Fruit fly (Drosophila melanogaster) whole organism, embryonic: ENCODE results near the gene BOD1.
A peak's percentile ranks its signal among the peaks of the same experiment; 100 is the strongest.

ENCODE experiments used
- CG1024 ChIP-seq: fragments of 200-800 bp; sonication (Bioruptor generic); IDR thresholded peaks from 2 replicates; pipeline ENCODE4 v1.3.6; 2022; ENCODE audit warnings: missing biosample characterization, missing genetic modification characterization
- CG13424 ChIP-seq: fragments of 200-800 bp; sonication (Bioruptor generic); optimal IDR thresholded peaks from 2 replicates; lab custom pipeline; 2019; ENCODE audit warnings: missing biosample characterization, mild to moderate bottlenecking, missing genetic modification characterization, moderate library complexity
- CG13775 ChIP-seq: fragments of 200-800 bp; sonication (Bioruptor generic); optimal IDR thresholded peaks from 3 replicates; lab custom pipeline; 2017; ENCODE audit warnings: missing biosample characterization, mild to moderate bottlenecking, missing genetic modification characterization
- CG14441 ChIP-seq: fragments of 200-800 bp; sonication (Bioruptor generic); IDR thresholded peaks from 2 replicates; pipeline ENCODE4 v1.3.6; 2022; ENCODE audit warnings: missing biosample characterization, missing genetic modification characterization
- CG1602 ChIP-seq: fragments of 200-800 bp; sonication (Bioruptor generic); optimal IDR thresholded peaks from 3 replicates; lab custom pipeline; 2016; ENCODE audit warnings: missing biosample characterization, missing genetic modification characterization
- CG17361 ChIP-seq: fragments of 200-800 bp; sonication (Bioruptor generic); IDR thresholded peaks from 3 replicates; pipeline ENCODE4 v1.3.6; 2022; ENCODE audit warnings: missing biosample characterization, missing genetic modification characterization
- CG18011 ChIP-seq: fragments of 200-800 bp; sonication (Bioruptor generic); optimal IDR thresholded peaks from 2 replicates; lab custom pipeline; 2017; ENCODE audit warnings: missing biosample characterization, missing genetic modification characterization, mild to moderate bottlenecking, moderate library complexity, missing genotype
- CG2116 ChIP-seq: fragments of 200-800 bp; sonication (Bioruptor generic); optimal IDR thresholded peaks from 3 replicates; lab custom pipeline; 2018; ENCODE audit warnings: missing biosample characterization, mild to moderate bottlenecking, missing genetic modification characterization
- CG3065 ChIP-seq: fragments of 200-800 bp; sonication (Bioruptor generic); optimal IDR thresholded peaks from 2 replicates; lab custom pipeline; 2016; ENCODE audit warnings: missing biosample characterization, missing genetic modification characterization
- CG3726 ChIP-seq: fragments of 200-800 bp; sonication (Bioruptor generic); IDR thresholded peaks from 3 replicates; pipeline ENCODE4, ENCODE4 v1.3.6; 2022; ENCODE audit warnings: missing biosample characterization, missing genetic modification characterization
- CG6175 ChIP-seq: fragments of 200-800 bp; sonication (Bioruptor generic); IDR thresholded peaks from 3 replicates; pipeline ENCODE4 v1.3.6; 2022; ENCODE audit warnings: missing biosample characterization, missing genetic modification characterization
- CG6272 ChIP-seq: fragments of 200-800 bp; sonication (Bioruptor generic); IDR thresholded peaks from 2 replicates; pipeline ENCODE4 v1.3.6; 2022; ENCODE audit warnings: missing biosample characterization, missing genetic modification characterization
- CG9437 ChIP-seq: fragments of 200-800 bp; sonication (Bioruptor generic); optimal IDR thresholded peaks from 2 replicates; lab custom pipeline; 2018; ENCODE audit warnings: missing biosample characterization, mild to moderate bottlenecking, missing genetic modification characterization
- CG9609 ChIP-seq: fragments of 200-800 bp; sonication (Bioruptor generic); optimal IDR thresholded peaks from 3 replicates; lab custom pipeline; 2016; ENCODE audit warnings: missing biosample characterization, missing genetic modification characterization
- CG9797 ChIP-seq: fragments of 200-800 bp; sonication (Bioruptor generic); optimal IDR thresholded peaks from 3 replicates; lab custom pipeline; 2018; ENCODE audit warnings: missing biosample characterization, mild to moderate bottlenecking, missing genetic modification characterization
- CoRest ChIP-seq: fragments of 200-800 bp; sonication (Bioruptor generic); optimal IDR thresholded peaks from 3 replicates; lab custom pipeline; 2018; ENCODE audit warnings: missing biosample characterization, mild to moderate bottlenecking, missing genetic modification characterization, moderate library complexity
- Dbx ChIP-seq: fragments of 200-800 bp; sonication (Bioruptor generic); IDR thresholded peaks from 3 replicates; pipeline ENCODE4 v1.3.6; 2022; ENCODE audit warnings: missing biosample characterization, missing genetic modification characterization
- Deaf1 ChIP-seq: fragments of 200-800 bp; optimal IDR thresholded peaks from 3 replicates; lab custom pipeline; 2019; ENCODE audit warnings: missing biosample characterization, mild to moderate bottlenecking, missing genetic modification characterization, moderate library complexity
- E2f2 ChIP-seq: fragments of 200-800 bp; sonication (Bioruptor generic); IDR thresholded peaks from 2 replicates; pipeline ENCODE4 v1.3.6; 2022; ENCODE audit warnings: missing biosample characterization, missing genetic modification characterization
- Gsc ChIP-seq: fragments of 200-800 bp; sonication (Bioruptor generic); IDR thresholded peaks from 2 replicates; pipeline ENCODE4 v1.3.6; 2022; ENCODE audit warnings: missing biosample characterization, missing genetic modification characterization
- MBD-R2 ChIP-seq: fragments of 200-800 bp; sonication (Bioruptor generic); IDR thresholded peaks from 2 replicates; pipeline ENCODE4 v1.3.6; 2022; ENCODE audit warnings: missing biosample characterization, missing genetic modification characterization
- MTF-1 ChIP-seq: fragments of 200-800 bp; sonication (Bioruptor generic); optimal IDR thresholded peaks from 2 replicates; lab custom pipeline; 2018; ENCODE audit warnings: missing biosample characterization, mild to moderate bottlenecking, missing genetic modification characterization, borderline replicate concordance
- Mad ChIP-seq: fragments of 200-800 bp; sonication (Bioruptor generic); optimal IDR thresholded peaks from 2 replicates; lab custom pipeline; 2016; ENCODE audit warnings: missing biosample characterization, missing genetic modification characterization
- Mes4 ChIP-seq: fragments of 200-800 bp; sonication (Bioruptor generic); optimal IDR thresholded peaks from 2 replicates; lab custom pipeline; 2016; ENCODE audit warnings: missing biosample characterization, missing genetic modification characterization
- Oaz ChIP-seq: fragments of 200-800 bp; sonication (Bioruptor generic); IDR thresholded peaks from 2 replicates; pipeline ENCODE4 v1.3.6; 2022; ENCODE audit warnings: missing biosample characterization, missing genetic modification characterization
- Oli ChIP-seq: fragments of 200-800 bp; sonication (Bioruptor generic); optimal IDR thresholded peaks from 2 replicates; lab custom pipeline; 2018; ENCODE audit warnings: missing biosample characterization, mild to moderate bottlenecking, missing genetic modification characterization, moderate library complexity
- PHDP ChIP-seq: fragments of 200-800 bp; sonication (Bioruptor generic); optimal IDR thresholded peaks from 3 replicates; lab custom pipeline; 2018; ENCODE audit warnings: missing biosample characterization, mild to moderate bottlenecking, missing genetic modification characterization, moderate library complexity
- Rfx ChIP-seq: fragments of 200-800 bp; sonication (Bioruptor generic); IDR thresholded peaks from 2 replicates; pipeline ENCODE4 v1.3.6; 2022; ENCODE audit warnings: missing biosample characterization, missing genetic modification characterization
- Spps ChIP-seq: fragments of 200-800 bp; sonication (Bioruptor generic); optimal IDR thresholded peaks from 2 replicates; lab custom pipeline; 2018; ENCODE audit warnings: missing biosample characterization, mild to moderate bottlenecking, missing genetic modification characterization
- Vsx1 ChIP-seq: fragments of 200-800 bp; sonication (Bioruptor generic); optimal IDR thresholded peaks from 2 replicates; lab custom pipeline; 2017; ENCODE audit warnings: missing biosample characterization, mild to moderate bottlenecking, missing genetic modification characterization, missing genetic modification reagents
- disco-r ChIP-seq: fragments of 200-800 bp; sonication (Bioruptor generic); optimal IDR thresholded peaks from 2 replicates; lab custom pipeline; 2016; ENCODE audit warnings: missing biosample characterization, missing genetic modification characterization
- dm ChIP-seq: fragments of 200-800 bp; sonication (Bioruptor generic); optimal IDR thresholded peaks from 3 replicates; lab custom pipeline; 2016; ENCODE audit warnings: missing biosample characterization, missing genetic modification characterization
- dmrt99B ChIP-seq: fragments of 200-800 bp; sonication (Bioruptor generic); optimal IDR thresholded peaks from 2 replicates; lab custom pipeline; 2018; ENCODE audit warnings: missing biosample characterization, mild to moderate bottlenecking, missing genetic modification characterization, moderate library complexity
- ems ChIP-seq: fragments of 200-800 bp; sonication (Bioruptor generic); optimal IDR thresholded peaks from 3 replicates; lab custom pipeline; 2016; ENCODE audit warnings: missing biosample characterization, missing genetic modification characterization
- gcm ChIP-seq: fragments of 200-800 bp; sonication (Bioruptor generic); optimal IDR thresholded peaks from 2 replicates; lab custom pipeline; 2019; ENCODE audit warnings: missing biosample characterization, mild to moderate bottlenecking, missing genetic modification characterization, moderate library complexity
- hth ChIP-seq: fragments of >200 bp; optimal IDR thresholded peaks from 2 replicates; lab custom pipeline; 2017; ENCODE audit warnings: inconsistent platforms
- ind ChIP-seq: fragments of 200-800 bp; sonication (Bioruptor generic); optimal IDR thresholded peaks from 3 replicates; lab custom pipeline; 2016; ENCODE audit warnings: missing biosample characterization, missing genetic modification characterization
- lmd ChIP-seq: fragments of 200-800 bp; sonication (Bioruptor generic); IDR thresholded peaks from 2 replicates; pipeline ENCODE4 v1.3.6; 2022; ENCODE audit warnings: missing biosample characterization, missing genetic modification characterization
- lola ChIP-seq, 3 experiments: fragments of >200 bp in 2 of 3; fragments of 200-800 bp in 1 of 3; sonication (Bioruptor generic) in 1 of 3; optimal IDR thresholded peaks; 2 replicates each; lab custom pipeline; 2017 to 2019; ENCODE audit warnings: missing biosample characterization in 3 of 3, missing genetic modification characterization in 3 of 3, mild to moderate bottlenecking in 1 of 3, moderate library complexity in 1 of 3
- mirr ChIP-seq: fragments of 200-800 bp; sonication (Bioruptor generic); optimal IDR thresholded peaks from 3 replicates; lab custom pipeline; 2018; ENCODE audit warnings: missing biosample characterization, mild to moderate bottlenecking, missing genetic modification characterization
- mld ChIP-seq: fragments of 200-800 bp; sonication (Bioruptor generic); IDR thresholded peaks from 3 replicates; pipeline ENCODE4 v1.3.6; 2022; ENCODE audit warnings: missing biosample characterization, missing genetic modification characterization; ENCODE audit not compliant: partially characterized antibody
- nmo ChIP-seq: fragments of 200-800 bp; sonication (Bioruptor generic); optimal IDR thresholded peaks from 2 replicates; lab custom pipeline; 2018; ENCODE audit warnings: missing biosample characterization, mild to moderate bottlenecking, missing genetic modification characterization, moderate library complexity
- p53 ChIP-seq: fragments of 200-800 bp; sonication (Bioruptor generic); optimal IDR thresholded peaks from 2 replicates; lab custom pipeline; 2016; ENCODE audit warnings: missing biosample characterization, missing genetic modification characterization
- pho ChIP-seq: fragments of 200-800 bp; sonication (Bioruptor generic); optimal IDR thresholded peaks from 2 replicates; lab custom pipeline; 2016; ENCODE audit warnings: missing biosample characterization, missing genetic modification characterization
- sob ChIP-seq: fragments of 200-800 bp; sonication (Bioruptor generic); IDR thresholded peaks from 2 replicates; pipeline ENCODE4 v1.3.6; 2022; ENCODE audit warnings: missing biosample characterization, missing genetic modification characterization
- stc ChIP-seq: fragments of 200-800 bp; sonication (Bioruptor generic); IDR thresholded peaks from 2 replicates; pipeline ENCODE4 v1.3.6; 2022; ENCODE audit warnings: missing biosample characterization, missing genetic modification characterization
- tin ChIP-seq: fragments of 200-800 bp; sonication (Bioruptor generic); optimal IDR thresholded peaks from 3 replicates; lab custom pipeline; 2016; ENCODE audit warnings: missing biosample characterization, missing genetic modification characterization
- unc-4 ChIP-seq: fragments of 200-800 bp; sonication (Bioruptor generic); IDR thresholded peaks from 2 replicates; pipeline ENCODE4 v1.3.6; 2022; ENCODE audit warnings: missing biosample characterization, missing genetic modification characterization; ENCODE audit not compliant: partially characterized antibody
- z ChIP-seq: fragments of 200-800 bp; sonication (Bioruptor generic); IDR thresholded peaks from 3 replicates; pipeline ENCODE4 v1.3.6; 2022; ENCODE audit warnings: missing biosample characterization, missing genetic modification characterization

Gene BOD1

dm6 chr3R:27925000-27925970 is 12.8 kb upstream of the BOD1 start, which contains the start of gene mino (continued):
- no peak for TF ChIP-seq z (GFP tag; lab: Robert Waterston, UW)
- TF ChIP-seq CG13424: no peak
- peak; percentile 20 for TF ChIP-seq CG13775
- TF ChIP-seq CG17361 (GFP tag; lab: Robert Waterston, UW): no peak
- TF ChIP-seq Rfx (GFP tag; lab: Robert Waterston, UW): 0 out of 2 replicates have a peak, but pooled peaks have one; percentile 4
- no peak for TF ChIP-seq sob (GFP tag; lab: Robert Waterston, UW)
- no peak for TF ChIP-seq MBD-R2 (GFP tag; lab: Robert Waterston, UW)
- peak; percentile 15 for TF ChIP-seq mirr
- TF ChIP-seq CG1602: no peak
- TF ChIP-seq Deaf1: peak; percentile 93
- TF ChIP-seq CG9797 (GFP tag; lab: Kevin White, UChicago): no peak
- TF ChIP-seq E2f2 (GFP tag; lab: Robert Waterston, UW): no peak
- TF ChIP-seq dmrt99B: no peak
- TF ChIP-seq CoRest (tag; lab: Kevin White, UChicago): no peak
- no peak for TF ChIP-seq Mes4 (GFP tag; lab: Kevin White, UChicago)
- no peak for TF ChIP-seq lmd (GFP tag; lab: Robert Waterston, UW)
- TF ChIP-seq Vsx1 (GFP tag; lab: Kevin White, UChicago): no peak
- no peak for TF ChIP-seq gcm (GFP tag; lab: Kevin White, UChicago)
- TF ChIP-seq pho: no peak
- TF ChIP-seq CG18011 (GFP tag; lab: Kevin White, UChicago): no peak
- TF ChIP-seq CG14441 (GFP tag; lab: Robert Waterston, UW): no peak
- no peak for TF ChIP-seq dm
- TF ChIP-seq CG3726 (GFP tag; lab: Robert Waterston, UW): no peak
- no peak for TF ChIP-seq CG3065 (GFP tag; lab: Kevin White, UChicago)
- TF ChIP-seq CG9609 (GFP tag; lab: Kevin White, UChicago): no peak
- 0 out of 3 replicates have a peak, but pooled peaks have one; percentile 50 for TF ChIP-seq CG6175 (GFP tag; lab: Robert Waterston, UW)
- TF ChIP-seq Gsc (GFP tag; lab: Robert Waterston, UW): no peak
- TF ChIP-seq, all 482 proteins: peak for 48

DNA sequence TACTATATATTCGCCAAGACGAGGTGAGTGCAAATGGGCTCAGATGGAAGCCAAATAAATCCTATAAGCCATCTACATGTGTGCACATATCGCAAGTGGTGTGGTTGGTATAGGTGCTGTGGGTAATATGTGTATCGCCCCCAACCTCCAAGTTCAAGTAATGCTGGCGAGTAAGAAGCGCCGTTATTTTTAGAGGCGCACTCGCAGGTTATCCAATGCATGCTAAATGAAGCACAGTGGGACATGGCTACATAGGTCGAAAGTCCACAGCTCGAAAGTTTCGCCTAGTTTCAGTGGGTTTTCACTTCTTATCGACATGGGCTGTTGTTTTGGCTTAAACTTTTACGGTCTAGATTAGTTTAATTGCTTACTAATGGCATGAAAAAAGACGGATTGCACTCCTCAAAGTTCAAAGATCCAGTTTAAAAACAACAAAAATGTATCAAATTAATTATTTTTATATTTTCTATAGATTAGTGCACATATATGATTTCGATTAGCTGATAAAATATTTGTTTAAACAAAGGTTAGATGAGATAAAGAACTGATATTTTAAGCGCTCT is 12.0 kb upstream of the BOD1 start:
- TF ChIP-seq Mad: no peak
- peak; percentile 17 for TF ChIP-seq CG9437 (GFP tag; lab: Kevin White, UChicago)
- TF ChIP-seq stc (GFP tag; lab: Robert Waterston, UW): no peak
- no peak for TF ChIP-seq CG1024
- no peak for TF ChIP-seq mld (GFP tag; lab: Robert Waterston, UW)
- no peak for TF ChIP-seq MTF-1 (GFP tag; lab: Kevin White, UChicago)
- TF ChIP-seq tin (GFP tag; lab: Kevin White, UChicago): no peak
- peak; percentile 22 for TF ChIP-seq CoRest (tag; lab: Kevin White, UChicago)
- 0 out of 3 replicates have a peak, but pooled peaks have one; percentile 34 for TF ChIP-seq CG17361 (GFP tag; lab: Robert Waterston, UW)
- peak; percentile 6 for TF ChIP-seq nmo (GFP tag; lab: Kevin White, UChicago)
- TF ChIP-seq lola (GFP tag; optimal IDR thresholded peaks at IDR 0.05; lab: Kevin White, UChicago): no peak
- TF ChIP-seq CG2116: no peak
- TF ChIP-seq p53 (GFP tag; lab: Kevin White, UChicago): no peak
- TF ChIP-seq unc-4 (GFP tag; lab: Robert Waterston, UW): no peak
- TF ChIP-seq Rfx (GFP tag; lab: Robert Waterston, UW): no peak
- TF ChIP-seq disco-r: no peak
- no peak for TF ChIP-seq CG6272
- no peak for TF ChIP-seq PHDP
- TF ChIP-seq Spps: no peak
- TF ChIP-seq Oaz (GFP tag; lab: Robert Waterston, UW): no peak
- TF ChIP-seq Oli (tag; lab: Kevin White, UChicago): no peak
- TF ChIP-seq ems (GFP tag; lab: Kevin White, UChicago): no peak
- TF ChIP-seq hth (lab: Kevin White, UChicago): no peak
- TF ChIP-seq Dbx (GFP tag; lab: Robert Waterston, UW): no peak
- no peak for TF ChIP-seq ind (GFP tag; lab: Kevin White, UChicago)
